Worm (Caenorhabditis elegans) whole organism, late embryonic: ENCODE results near the gene mak-1.
A peak's percentile ranks its signal among the peaks of the same experiment; 100 is the strongest.

Experiments used
- C08G9.2 ChIP-seq: sonication (generic microtip); optimal IDR thresholded peaks from 2 replicates; lab custom pipeline; 2016; ENCODE audit warnings: mild to moderate bottlenecking, missing genetic modification characterization, moderate library complexity, missing compliant biosample characterization
- C38D4.7 ChIP-seq: fragments of 200-800 bp; sonication (Bioruptor generic); optimal IDR thresholded peaks from 2 replicates; lab custom pipeline; 2018; ENCODE audit warnings: mild to moderate bottlenecking, missing genetic modification characterization, moderate library complexity, missing compliant biosample characterization
- K09A11.1 ChIP-seq: sonication (generic microtip); optimal IDR thresholded peaks from 2 replicates; lab custom pipeline; 2017; ENCODE audit warnings: antibody characterized with exemption, mild to moderate bottlenecking, missing genetic modification characterization, missing compliant biosample characterization; ENCODE audit not compliant: insufficient read depth
- T23F11.4 ChIP-seq: fragments of 200-800 bp; sonication (Bioruptor generic); optimal IDR thresholded peaks from 2 replicates; lab custom pipeline; 2018; ENCODE audit warnings: mild to moderate bottlenecking, missing genetic modification characterization, missing compliant biosample characterization
- ahr-1 ChIP-seq: sonication (generic microtip); optimal IDR thresholded peaks from 2 replicates; lab custom pipeline; 2016; ENCODE audit warnings: missing genetic modification characterization, missing compliant biosample characterization
- ama-1 ChIP-seq: fragments of 150-350 bp; optimal IDR thresholded peaks from 2 replicates; lab custom pipeline; 2014
- ceh-19 ChIP-seq: fragments of 200-800 bp; sonication (Bioruptor generic); optimal IDR thresholded peaks from 2 replicates; lab custom pipeline; 2018; ENCODE audit warnings: mild to moderate bottlenecking, missing genetic modification characterization, missing compliant biosample characterization
- ceh-30 ChIP-seq: fragments of 150-350 bp; optimal IDR thresholded peaks from 2 replicates; lab custom pipeline; 2014; ENCODE audit warnings: missing biosample characterization, missing genetic modification characterization
- ceh-31 ChIP-seq: sonication (generic microtip); optimal IDR thresholded peaks from 2 replicates; lab custom pipeline; 2016; ENCODE audit warnings: missing genetic modification characterization, missing compliant biosample characterization
- ceh-45 ChIP-seq: fragments of 200-800 bp; sonication (Bioruptor generic); IDR thresholded peaks from 2 replicates; pipeline ENCODE4 v1.3.6; 2022; ENCODE audit warnings: missing genetic modification reagents, missing genetic modification characterization, missing compliant biosample characterization
- ceh-48 ChIP-seq: sonication (generic microtip); optimal IDR thresholded peaks from 2 replicates; lab custom pipeline; 2016; ENCODE audit warnings: missing genetic modification characterization, inconsistent platforms, missing compliant biosample characterization
- ceh-6 ChIP-seq: fragments of 200-800 bp; sonication (Bioruptor generic); optimal IDR thresholded peaks from 2 replicates; lab custom pipeline; 2018; ENCODE audit warnings: mild to moderate bottlenecking, missing genetic modification characterization, missing compliant biosample characterization
- ceh-9 ChIP-seq: sonication (generic microtip); optimal IDR thresholded peaks from 2 replicates; lab custom pipeline; 2016; ENCODE audit warnings: mild to moderate bottlenecking, missing genetic modification characterization, inconsistent platforms, missing compliant biosample characterization
- che-1 ChIP-seq: sonication (generic microtip); optimal IDR thresholded peaks from 2 replicates; lab custom pipeline; 2016; ENCODE audit warnings: mild to moderate bottlenecking, missing genetic modification characterization, missing compliant biosample characterization
- dmd-4 ChIP-seq: sonication (generic microtip); optimal IDR thresholded peaks from 2 replicates; lab custom pipeline; 2016; ENCODE audit warnings: borderline replicate concordance, missing genetic modification characterization, missing compliant biosample characterization
- elt-2 ChIP-seq: sonication (generic microtip); optimal IDR thresholded peaks from 2 replicates; lab custom pipeline; 2016; ENCODE audit warnings: missing genetic modification reagents, missing genetic modification characterization, missing compliant biosample characterization
- ets-4 ChIP-seq: sonication (generic microtip); optimal IDR thresholded peaks from 2 replicates; lab custom pipeline; 2016; ENCODE audit warnings: missing genetic modification characterization, missing compliant biosample characterization
- fax-1 ChIP-seq: sonication (generic microtip); optimal IDR thresholded peaks from 2 replicates; lab custom pipeline; 2016; ENCODE audit warnings: missing genotype, missing genetic modification characterization, missing compliant biosample characterization
- hlh-15 ChIP-seq: sonication (generic microtip); optimal IDR thresholded peaks from 2 replicates; lab custom pipeline; 2016; ENCODE audit warnings: missing genetic modification characterization, missing compliant biosample characterization
- hlh-30 ChIP-seq: sonication (generic microtip); optimal IDR thresholded peaks from 2 replicates; lab custom pipeline; 2017; ENCODE audit warnings: antibody characterized with exemption, missing genetic modification characterization, missing compliant biosample characterization; ENCODE audit not compliant: insufficient read depth
- hlh-6 ChIP-seq: sonication (generic microtip); optimal IDR thresholded peaks from 2 replicates; lab custom pipeline; 2016; ENCODE audit warnings: missing genotype, missing genetic modification characterization, missing compliant biosample characterization
- lin-11 ChIP-seq: fragments of 200-800 bp; sonication (Bioruptor generic); optimal IDR thresholded peaks from 2 replicates; lab custom pipeline; 2018; ENCODE audit warnings: mild to moderate bottlenecking, missing genetic modification characterization, missing compliant biosample characterization
- mec-3 ChIP-seq: sonication (generic microtip); optimal IDR thresholded peaks from 2 replicates; lab custom pipeline; 2016; ENCODE audit warnings: borderline replicate concordance, missing genetic modification characterization, missing compliant biosample characterization
- nfya-1 ChIP-seq: sonication (generic microtip); optimal IDR thresholded peaks from 2 replicates; lab custom pipeline; 2017; ENCODE audit warnings: missing genetic modification characterization, mild to moderate bottlenecking, missing compliant biosample characterization, antibody characterized with exemption, moderate library complexity
- odd-2 ChIP-seq: sonication (generic microtip); optimal IDR thresholded peaks from 2 replicates; lab custom pipeline; 2017; ENCODE audit warnings: antibody characterized with exemption, mild to moderate bottlenecking, missing genetic modification characterization, missing compliant biosample characterization
- pag-3 ChIP-seq: sonication (generic microtip); optimal IDR thresholded peaks from 2 replicates; lab custom pipeline; 2016; ENCODE audit warnings: missing compliant biosample characterization, missing genetic modification characterization, borderline replicate concordance
- pax-1 ChIP-seq: fragments of 150-350 bp; optimal IDR thresholded peaks from 2 replicates; lab custom pipeline; 2014; ENCODE audit warnings: missing biosample characterization, missing genetic modification characterization
- pha-2 ChIP-seq: sonication (generic microtip); optimal IDR thresholded peaks from 2 replicates; lab custom pipeline; 2017; ENCODE audit warnings: mild to moderate bottlenecking, missing genetic modification characterization, missing compliant biosample characterization
- ref-2 ChIP-seq: sonication (generic microtip); optimal IDR thresholded peaks from 2 replicates; lab custom pipeline; 2016; ENCODE audit warnings: missing genetic modification characterization, missing compliant biosample characterization
- rnt-1 ChIP-seq: sonication (generic microtip); optimal IDR thresholded peaks from 2 replicates; lab custom pipeline; 2016; ENCODE audit warnings: missing genetic modification characterization, missing compliant biosample characterization
- sdc-2 ChIP-seq: sonication (generic microtip); optimal IDR thresholded peaks from 2 replicates; lab custom pipeline; 2016; ENCODE audit warnings: missing genotype, missing genetic modification characterization, missing compliant biosample characterization
- sox-2 ChIP-seq: fragments of 200-800 bp; sonication (Bioruptor generic); IDR thresholded peaks from 2 replicates; pipeline ENCODE4 v1.3.6; 2022; ENCODE audit warnings: missing genetic modification reagents, missing genetic modification characterization, missing compliant biosample characterization
- syd-9 ChIP-seq: sonication (generic microtip); optimal IDR thresholded peaks from 2 replicates; lab custom pipeline; 2016; ENCODE audit warnings: mild to moderate bottlenecking, missing genetic modification characterization, moderate library complexity, missing compliant biosample characterization
- unc-55 ChIP-seq: sonication (generic microtip); optimal IDR thresholded peaks from 2 replicates; lab custom pipeline; 2017; ENCODE audit warnings: missing biosample characterization, missing genetic modification reagents, missing genetic modification characterization
- zip-5 ChIP-seq: sonication (generic microtip); optimal IDR thresholded peaks from 2 replicates; lab custom pipeline; 2016; ENCODE audit warnings: missing genetic modification characterization, missing compliant biosample characterization
- ztf-16 ChIP-seq: sonication (generic microtip); optimal IDR thresholded peaks from 2 replicates; lab custom pipeline; 2017; ENCODE audit warnings: missing genetic modification characterization, missing compliant biosample characterization

The mak-1 gene

ce11 chrII:8701059-8701458 is 42.8 kb upstream of the mak-1 start:
- TF ChIP-seq lin-11 (tag; lab: Kevin White, UChicago) (no peak), hlh-15 (tag; lab: Kevin White, UChicago) (no peak), sox-2 (GFP tag; lab: Robert Waterston, UW) (no peak), elt-2 (no peak)

ce11 chrII:8701619-8702350 is 42.1 kb upstream of the mak-1 start, which contains the start of gene sphk-1:
Gene sphk-1, minus strand, starts transcription at chrII:8701669.
- TF ChIP-seq dmd-4 (tag; lab: Kevin White, UChicago) (no peak), sox-2 (GFP tag; lab: Robert Waterston, UW) (peak; percentile 19; the same call in 1 of the 2 replicates), hlh-30 (tag; lab: Kevin White, UChicago) (peak; percentile 26), ama-1 (lab: Kevin White, UChicago) (no peak), odd-2 (tag; lab: Kevin White, UChicago) (no peak), nfya-1 (tag; lab: Kevin White, UChicago) (no peak)

ce11 chrII:8703729-8704128 is 40.1 kb upstream of the mak-1 start, which contains the start of gene ceh-7:
Gene ceh-7, minus strand, starts transcription at chrII:8703829.
- TF ChIP-seq ceh-30 (tag; lab: Kevin White, UChicago) (no peak), rnt-1 (tag; lab: Kevin White, UChicago) (no peak), ref-2 (tag; lab: Kevin White, UChicago) (no peak), pag-3 (tag; lab: Kevin White, UChicago) (no peak), fax-1 (tag; lab: Kevin White, UChicago) (no peak), pha-2 (no peak), ceh-6 (GFP tag; lab: Kevin White, UChicago) (no peak), unc-55 (GFP tag; lab: Kevin White, UChicago) (no peak), mec-3 (tag; lab: Kevin White, UChicago) (no peak), hlh-6 (tag; lab: Kevin White, UChicago) (no peak), che-1 (tag; lab: Kevin White, UChicago) (no peak), zip-5 (no peak), ceh-48 (tag; lab: Kevin White, UChicago) (no peak), ceh-19 (no peak), K09A11.1 (tag; lab: Kevin White, UChicago) (no peak), pax-1 (no peak), ama-1 (lab: Kevin White, UChicago) (no peak), sdc-2 (tag; lab: Kevin White, UChicago) (no peak), ets-4 (tag; lab: Kevin White, UChicago) (no peak), T23F11.4 (GFP tag; lab: Kevin White, UChicago) (no peak)

ce11 chrII:8704413-8704874 is 39.4 kb upstream of the mak-1 start, which contains the start of gene prx-5:
Gene prx-5, plus strand, starts transcription at chrII:8704824.
- TF ChIP-seq ceh-31 (tag; lab: Kevin White, UChicago) (no peak), elt-2 (peak; percentile 72), pha-2 (no peak), hlh-30 (tag; lab: Kevin White, UChicago) (no peak), ceh-45 (GFP tag; lab: Robert Waterston, UW) (no peak), syd-9 (tag; lab: Kevin White, UChicago) (no peak), C08G9.2 (tag; lab: Kevin White, UChicago) (no peak), rnt-1 (tag; lab: Kevin White, UChicago) (no peak)

ce11 chrII:8707024-8707423 is 36.8 kb upstream of the mak-1 start, which contains the start of gene cup-16:
Gene cup-16, plus strand, starts transcription at chrII:8707155.
- no peak for TF ChIP-seq ztf-16 (tag; lab: Kevin White, UChicago)
- no peak for TF ChIP-seq ceh-9 (tag; lab: Kevin White, UChicago)
- TF ChIP-seq pha-2 = no peak
- TF ChIP-seq pax-1 = no peak
- TF ChIP-seq C38D4.7 (GFP tag; lab: Kevin White, UChicago) = no peak
- TF ChIP-seq sox-2 (GFP tag; lab: Robert Waterston, UW) = no peak
- TF ChIP-seq rnt-1 (tag; lab: Kevin White, UChicago) = no peak
- TF ChIP-seq mec-3 (tag; lab: Kevin White, UChicago) = no peak
- TF ChIP-seq ahr-1 (tag; lab: Kevin White, UChicago) = no peak
- TF ChIP-seq pag-3 (tag; lab: Kevin White, UChicago) = no peak
